Worm (Caenorhabditis elegans): ENCODE results near the gene ccf-1.

Gene ccf-1

DNA sequence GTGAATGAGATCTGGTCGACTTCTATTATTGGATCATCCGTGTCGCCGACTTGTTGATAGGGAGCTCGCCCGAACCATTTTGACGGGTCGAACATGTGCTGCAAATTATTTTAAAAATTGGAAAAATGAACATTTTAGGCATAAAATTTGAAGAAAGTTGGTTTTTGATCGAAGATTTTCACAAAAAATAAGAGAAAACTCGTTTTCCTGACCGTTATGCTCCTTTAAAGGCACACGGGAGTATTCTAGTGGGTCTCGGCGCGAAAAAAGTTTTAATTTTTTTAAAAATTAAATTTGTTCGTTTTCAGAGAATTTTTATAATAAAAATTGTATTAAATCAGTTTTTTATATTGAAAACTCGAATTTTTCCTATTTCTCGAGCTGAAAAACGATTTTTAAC lies 5.8 kb downstream of the ccf-1 start, which contains the start of gene Y56A3A.16:
Gene Y56A3A.16, minus strand, starts transcription at position 101 of the 400 bp plus-strand sequence.
- TF ChIP-seq sma-9 (GFP tag; optimal IDR thresholded peaks at IDR 0.05) (no peak), sma-9 (tag; optimal IDR thresholded peaks at IDR 0.05) (no peak)

DNA sequence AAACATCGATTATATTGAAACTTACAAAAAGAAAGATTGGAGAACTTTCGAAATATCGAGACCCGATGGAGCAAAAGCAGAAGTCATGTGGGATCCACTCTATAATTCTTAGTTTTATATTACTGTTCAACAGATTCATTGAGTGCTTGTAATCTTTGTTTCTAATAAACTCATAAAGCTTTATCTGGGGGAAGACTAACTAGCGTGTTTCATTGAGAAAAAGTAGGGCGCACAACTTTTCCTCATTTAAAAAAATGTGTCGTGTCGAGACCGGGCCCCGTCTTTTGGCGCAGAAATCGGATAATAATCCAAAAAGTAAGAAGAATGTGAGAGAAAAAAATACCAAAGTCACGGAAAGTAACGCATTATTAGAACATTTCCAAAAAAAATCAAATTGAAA lies 10.3 kb downstream of the ccf-1 start, which contains the start of gene faah-4:
Gene faah-4, minus strand, starts transcription at position 101 of the 400 bp plus-strand sequence.
- TF ChIP-seq nhr-129 (tag; optimal IDR thresholded peaks at IDR 0.05) (no peak), mbf-1 (tag; optimal IDR thresholded peaks at IDR 0.05) (no peak), blmp-1 (tag; optimal IDR thresholded peaks at IDR 0.05; ENCODE audit: insufficient read depth) (no peak), mdl-1 (tag; optimal IDR thresholded peaks at IDR 0.05) (no peak), egl-27 (tag; optimal IDR thresholded peaks at IDR 0.05) (no peak), unc-62 (GFP tag; optimal IDR thresholded peaks at IDR 0.05) (no peak)

DNA sequence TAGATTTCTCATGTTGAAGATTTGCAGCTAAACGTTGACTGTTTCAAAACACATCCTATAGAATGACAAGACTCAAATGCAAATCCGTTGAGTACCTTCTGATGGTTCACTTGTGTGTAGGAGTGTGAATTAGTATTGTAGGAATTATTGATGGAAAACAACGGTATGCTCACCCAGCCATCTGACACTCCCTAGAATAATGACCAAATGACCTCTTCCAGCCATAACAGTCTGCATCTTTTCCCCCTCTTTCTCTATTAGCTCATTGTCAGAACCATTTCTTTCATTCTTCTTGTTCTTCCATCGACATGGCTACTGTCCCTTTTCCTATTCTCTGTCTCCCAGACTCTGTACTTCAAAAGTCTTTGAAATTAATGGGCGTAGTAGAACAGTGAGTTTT lies 11.4 kb downstream of the ccf-1 start, which contains the start of gene fbxb-24:
Gene fbxb-24, plus strand, starts transcription at position 301 of the 400 bp plus-strand sequence.
- TF ChIP-seq mbf-1 (tag; optimal IDR thresholded peaks at IDR 0.05) (no peak), C34F6.9 (tag; optimal IDR thresholded peaks at IDR 0.05) (no peak), blmp-1 (tag; optimal IDR thresholded peaks at IDR 0.05; ENCODE audit: insufficient read depth) (no peak), nhr-6 (tag; optimal IDR thresholded peaks at IDR 0.05) (no peak), skn-1 (tag; optimal IDR thresholded peaks at IDR 0.05) (no peak), nhr-77 (tag; optimal IDR thresholded peaks at IDR 0.05) (no peak), lin-11 (tag; optimal IDR thresholded peaks at IDR 0.05) (no peak), nhr-23 (tag; optimal IDR thresholded peaks at IDR 0.05) (no peak), nhr-12 (tag; optimal IDR thresholded peaks at IDR 0.05) (no peak), elt-1 (tag; optimal IDR thresholded peaks at IDR 0.05) (no peak), snpc-4 (tag; optimal IDR thresholded peaks at IDR 0.05) (no peak), crh-2 (tag; optimal IDR thresholded peaks at IDR 0.05) (no peak), sma-3 (GFP tag; optimal IDR thresholded peaks at IDR 0.05) (no peak), fos-1 (tag; optimal IDR thresholded peaks at IDR 0.05) (no peak), nhr-25 (tag; optimal IDR thresholded peaks at IDR 0.05) (no peak), Y55F3AM.14 (GFP tag; optimal IDR thresholded peaks at IDR 0.05) (no peak), ZK546.5 (tag; optimal IDR thresholded peaks at IDR 0.05) (no peak), R02D3.7 (tag; optimal IDR thresholded peaks at IDR 0.05) (no peak), dmd-4 (tag; optimal IDR thresholded peaks at IDR 0.05) (no peak)

DNA sequence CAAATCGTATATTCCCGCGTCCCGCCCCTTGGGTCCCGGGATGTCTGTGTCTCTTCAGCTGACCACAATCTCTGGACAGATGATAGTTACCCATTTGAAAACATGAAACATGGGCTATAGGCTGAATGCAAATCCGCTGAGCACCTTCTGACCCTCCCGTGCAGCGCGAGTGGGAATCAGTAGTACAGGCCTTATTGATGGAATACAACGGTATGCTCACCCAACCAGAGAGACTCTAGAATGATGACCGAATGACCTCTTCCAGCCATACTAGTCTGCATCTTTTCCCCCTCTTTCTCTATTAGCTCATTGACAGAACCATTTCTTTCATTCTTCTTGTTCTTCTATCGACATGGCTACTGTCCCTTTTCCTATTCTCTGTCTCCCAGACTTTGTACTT lies 12.9 kb downstream of the ccf-1 start, which contains the start of gene sdz-33:
Gene sdz-33, plus strand, starts transcription at position 301 of the 400 bp plus-strand sequence.
- TF ChIP-seq ztf-11 (tag; optimal IDR thresholded peaks at IDR 0.05): no peak
- no peak for TF ChIP-seq nhr-21 (tag; optimal IDR thresholded peaks at IDR 0.05)
- no peak for TF ChIP-seq alr-1 (tag; optimal IDR thresholded peaks at IDR 0.05)
- TF ChIP-seq sem-4 (tag; optimal IDR thresholded peaks at IDR 0.05): no peak
- TF ChIP-seq sma-3 (GFP tag; optimal IDR thresholded peaks at IDR 0.05): no peak
- TF ChIP-seq unc-39 (tag; optimal IDR thresholded peaks at IDR 0.05): no peak
- TF ChIP-seq peb-1 (tag; optimal IDR thresholded peaks at IDR 0.05): no peak
- TF ChIP-seq nhr-11 (tag; optimal IDR thresholded peaks at IDR 0.05): no peak
- no peak for TF ChIP-seq mab-5 (tag; optimal IDR thresholded peaks at IDR 0.05)
- TF ChIP-seq crh-2 (tag; optimal IDR thresholded peaks at IDR 0.05): no peak
- TF ChIP-seq nhr-237 (tag; optimal IDR thresholded peaks at IDR 0.05): no peak
- TF ChIP-seq unc-62 (GFP tag; optimal IDR thresholded peaks at IDR 0.05): no peak
- no peak for TF ChIP-seq mbf-1 (tag; optimal IDR thresholded peaks at IDR 0.05)
- no peak for TF ChIP-seq aly-2 (tag; optimal IDR thresholded peaks at IDR 0.05)

DNA sequence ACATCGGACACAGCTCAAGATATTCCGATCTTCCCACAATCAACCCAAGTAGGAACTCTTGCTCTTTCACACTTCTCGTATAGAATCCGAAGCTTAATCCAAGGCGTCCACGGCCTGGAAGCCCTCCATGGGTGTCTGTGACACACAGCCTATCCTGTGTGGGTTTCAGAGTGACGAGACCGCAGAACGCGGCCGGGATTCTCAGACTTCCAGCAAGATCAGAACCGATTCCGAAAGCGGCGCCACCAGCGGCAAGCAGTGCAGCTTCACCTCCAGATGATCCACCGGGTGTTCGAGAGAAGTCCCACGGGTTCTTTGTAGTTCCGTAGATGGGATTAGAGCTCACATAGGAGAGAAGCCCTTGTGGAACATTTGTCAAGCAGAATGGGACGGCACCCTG lies 17.3 kb downstream of the ccf-1 start:
- TF ChIP-seq R02D3.7 (tag; optimal IDR thresholded peaks at IDR 0.05): no peak
- no peak for TF ChIP-seq mbf-1 (tag; optimal IDR thresholded peaks at IDR 0.05)
- TF ChIP-seq ZK546.5 (tag; optimal IDR thresholded peaks at IDR 0.05): no peak
- TF ChIP-seq F13H6.1 (tag; optimal IDR thresholded peaks at IDR 0.05): no peak
- no peak for TF ChIP-seq blmp-1 (tag; optimal IDR thresholded peaks at IDR 0.05; ENCODE audit: insufficient read depth)
- no peak for TF ChIP-seq dmd-4 (tag; optimal IDR thresholded peaks at IDR 0.05)
- no peak for TF ChIP-seq unc-39 (tag; optimal IDR thresholded peaks at IDR 0.05)
- no peak for TF ChIP-seq sem-4 (tag; optimal IDR thresholded peaks at IDR 0.05)
- TF ChIP-seq unc-62 (GFP tag; optimal IDR thresholded peaks at IDR 0.05): no peak
- TF ChIP-seq C34F6.9 (tag; optimal IDR thresholded peaks at IDR 0.05): no peak
- no peak for TF ChIP-seq nhr-25 (tag; optimal IDR thresholded peaks at IDR 0.05)
- TF ChIP-seq aly-2 (tag; optimal IDR thresholded peaks at IDR 0.05): no peak
- no peak for TF ChIP-seq skn-1 (tag; optimal IDR thresholded peaks at IDR 0.05)
